Fruit fly (Drosophila melanogaster): ENCODE measurements around the gene CG14708.
A peak's percentile ranks its signal among the peaks of the same experiment; 100 is the strongest.

DNA sequence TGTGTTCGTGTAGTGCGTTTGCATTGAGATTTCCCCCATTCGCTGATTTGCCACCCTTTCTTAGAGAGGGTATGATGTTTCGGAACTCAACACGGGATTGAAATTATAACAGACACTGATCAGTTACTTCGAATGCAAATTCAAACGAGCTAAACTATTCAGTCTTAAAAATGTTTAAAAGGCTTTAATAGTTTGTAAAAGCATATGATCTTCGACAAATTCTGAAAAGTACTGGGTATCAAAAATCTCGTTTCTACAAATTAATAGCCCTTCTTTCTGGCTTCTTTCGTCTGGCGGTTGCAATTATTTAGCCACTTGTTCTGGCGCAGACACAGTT lies 28.3 kb downstream of the CG14708 start:
- 0 out of 3 replicates have a peak, but pooled peaks have one; percentile 29 for TF ChIP-seq Dbx (GFP tag; IDR thresholded peaks at IDR 0.05)
- TF ChIP-seq CG8478 (optimal IDR thresholded peaks at IDR 0.05), result no peak
- peak; percentile 55 for TF ChIP-seq CG8924 (tag; optimal IDR thresholded peaks at IDR 0.05)
- peak; percentile 61 for TF ChIP-seq CG14667 (GFP tag; IDR thresholded peaks at IDR 0.05)
- TF ChIP-seq cas (GFP tag; IDR thresholded peaks at IDR 0.05), result no peak
- peak; percentile 95 for TF ChIP-seq Drgx (GFP tag; IDR thresholded peaks at IDR 0.05)
- peak; percentile 8 for TF ChIP-seq Spps (tag; optimal IDR thresholded peaks at IDR 0.05)
- no peak for TF ChIP-seq Hmx (GFP tag; optimal IDR thresholded peaks at IDR 0.05)
- no peak for TF ChIP-seq HLH4C (GFP tag; IDR thresholded peaks at IDR 0.05; ENCODE audit: partially characterized antibody)
- peak; percentile 76 for TF ChIP-seq Xbp1 (GFP tag; optimal IDR thresholded peaks at IDR 0.05)
- TF ChIP-seq CG17568 (GFP tag; optimal IDR thresholded peaks at IDR 0.05), result no peak
- TF ChIP-seq CG17802 (tag; optimal IDR thresholded peaks at IDR 0.05), result peak; percentile 61
- TF ChIP-seq CG2712 (tag; optimal IDR thresholded peaks at IDR 0.05), result peak; percentile 79
- no peak for TF ChIP-seq CG5180 (GFP tag; optimal IDR thresholded peaks at IDR 0.05)
